Worm (Caenorhabditis elegans) whole organism, L4 larva: Measurements from ENCODE around the gene F47B7.2.

Experiments
- F26F4.8 ChIP-seq: fragments of 200-800 bp; sonication (Bioruptor generic); conservative IDR thresholded peaks from 2 replicates; pipeline ENCODE4 v1.3.6; 2022; ENCODE audit warnings: missing genetic modification characterization, missing compliant biosample characterization
- F37D6.2 ChIP-seq: sonication (generic microtip); optimal IDR thresholded peaks from 2 replicates; lab custom pipeline; 2016; ENCODE audit warnings: mild to moderate bottlenecking, missing genetic modification characterization, missing compliant biosample characterization
- F44E2.7 ChIP-seq: fragments of 200-800 bp; sonication (Bioruptor generic); IDR thresholded peaks from 2 replicates; pipeline ENCODE4 v2.1.2; 2022; ENCODE audit warnings: missing genetic modification characterization, missing compliant biosample characterization
- R02D3.7 ChIP-seq: fragments of 150-350 bp; sonication (generic microtip); optimal IDR thresholded peaks from 3 replicates; lab custom pipeline; 2014; ENCODE audit warnings: missing biosample characterization, missing genetic modification characterization
- T20F7.1 ChIP-seq: fragments of 200-800 bp; sonication (Bioruptor generic); optimal IDR thresholded peaks from 2 replicates; lab custom pipeline; 2018; ENCODE audit warnings: mild to moderate bottlenecking, missing genetic modification characterization, missing compliant biosample characterization
- Y105C5A.15 ChIP-seq: fragments of 200-800 bp; sonication (Bioruptor generic); IDR thresholded peaks from 2 replicates; pipeline ENCODE4 v1.3.6; 2022; ENCODE audit warnings: missing genetic modification characterization, missing compliant biosample characterization
- Y5F2A.4 ChIP-seq: fragments of 200-800 bp; sonication (Bioruptor generic); optimal IDR thresholded peaks from 2 replicates; lab custom pipeline; 2018; ENCODE audit warnings: mild to moderate bottlenecking, missing genetic modification characterization, missing compliant biosample characterization
- ama-1 ChIP-seq: fragments of 150-350 bp; optimal IDR thresholded peaks from 2 replicates; lab custom pipeline; 2014; ENCODE audit warnings: inconsistent platforms, mixed read lengths
- ceh-28 ChIP-seq: fragments of 150-350 bp; optimal IDR thresholded peaks from 2 replicates; lab custom pipeline; 2014; ENCODE audit warnings: missing biosample characterization, missing genetic modification reagents, missing genetic modification characterization
- ceh-62 ChIP-seq: sonication (generic microtip); optimal IDR thresholded peaks from 2 replicates; lab custom pipeline; 2017; ENCODE audit warnings: missing biosample characterization, missing genetic modification characterization
- ceh-82 ChIP-seq: sonication (generic microtip); optimal IDR thresholded peaks from 2 replicates; lab custom pipeline; 2017; ENCODE audit warnings: missing biosample characterization, missing genetic modification characterization
- ctbp-1 ChIP-seq: fragments of 200-800 bp; sonication (Bioruptor generic); IDR thresholded peaks from 2 replicates; pipeline ENCODE4 v1.3.6; 2022; ENCODE audit warnings: missing genetic modification reagents, missing genetic modification characterization, missing compliant biosample characterization
- daf-12 ChIP-seq: fragments of 150-350 bp; optimal IDR thresholded peaks from 2 replicates; lab custom pipeline; 2014; ENCODE audit warnings: missing biosample characterization, missing genetic modification reagents, missing genetic modification characterization
- daf-16 ChIP-seq, 3 experiments: sonication (generic microtip); optimal IDR thresholded peaks; 2 replicates each; lab custom pipeline; 2016 to 2017; ENCODE audit warnings: missing genetic modification characterization in 3 of 3, missing genetic modification reagents in 3 of 3, mild to moderate bottlenecking in 2 of 3, missing compliant biosample characterization in 2 of 3, missing biosample characterization in 1 of 3, moderate library complexity in 1 of 3
- daf-19 ChIP-seq: fragments of 200-800 bp; sonication (Bioruptor generic); conservative IDR thresholded peaks from 2 replicates; pipeline ENCODE4 v1.3.6; 2022; ENCODE audit warnings: missing genetic modification characterization, missing compliant biosample characterization
- dmd-6 ChIP-seq: fragments of 200-800 bp; sonication (Bioruptor generic); IDR thresholded peaks from 2 replicates; pipeline ENCODE4 v1.3.6; 2022; ENCODE audit warnings: missing genetic modification reagents, missing genetic modification characterization, missing compliant biosample characterization
- dmd-9 ChIP-seq: fragments of 200-800 bp; sonication (Bioruptor generic); IDR thresholded peaks from 2 replicates; pipeline ENCODE4 v1.3.6; 2022; ENCODE audit warnings: missing genetic modification reagents, missing genetic modification characterization, missing compliant biosample characterization
- dve-1 ChIP-seq: sonication (generic microtip); optimal IDR thresholded peaks from 2 replicates; lab custom pipeline; 2017; ENCODE audit warnings: antibody characterized with exemption, mild to moderate bottlenecking, missing genetic modification characterization, missing compliant biosample characterization; ENCODE audit not compliant: insufficient read depth
- fkh-10 ChIP-seq: fragments of 150-350 bp; optimal IDR thresholded peaks from 2 replicates; lab custom pipeline; 2014; ENCODE audit warnings: missing biosample characterization, missing genetic modification reagents, missing genetic modification characterization
- fos-1 ChIP-seq: fragments of 150-350 bp; optimal IDR thresholded peaks from 2 replicates; lab custom pipeline; 2014; ENCODE audit warnings: missing biosample characterization, missing genetic modification characterization
- gei-8 ChIP-seq: fragments of 200-800 bp; sonication (Bioruptor generic); optimal IDR thresholded peaks from 2 replicates; lab custom pipeline; 2018; ENCODE audit warnings: mild to moderate bottlenecking, missing genetic modification characterization, missing compliant biosample characterization
- hmg-1.1 ChIP-seq: fragments of 200-800 bp; sonication (Bioruptor generic); IDR thresholded peaks from 2 replicates; pipeline ENCODE4 v1.3.6; 2022; ENCODE audit warnings: missing genetic modification reagents, missing genetic modification characterization, missing compliant biosample characterization
- jun-1 ChIP-seq: fragments of 150-350 bp; optimal IDR thresholded peaks from 2 replicates; lab custom pipeline; 2014; ENCODE audit warnings: missing biosample characterization, missing genetic modification reagents, missing genetic modification characterization
- lin-1 ChIP-seq: fragments of 200-800 bp; sonication (Bioruptor generic); IDR thresholded peaks from 2 replicates; pipeline ENCODE4 v1.3.6; 2022; ENCODE audit warnings: missing genetic modification reagents, missing genetic modification characterization, missing compliant biosample characterization
- lin-13 ChIP-seq: fragments of 150-350 bp; optimal IDR thresholded peaks from 2 replicates; lab custom pipeline; 2014; ENCODE audit warnings: missing biosample characterization, missing genetic modification reagents, missing genetic modification characterization
- lin-15B ChIP-seq: fragments of 150-350 bp; sonication (generic microtip); optimal IDR thresholded peaks from 3 replicates; lab custom pipeline; 2014; ENCODE audit warnings: missing biosample characterization, missing genetic modification characterization
- lin-29 ChIP-seq: fragments of 200-800 bp; sonication (Bioruptor generic); IDR thresholded peaks from 2 replicates; pipeline ENCODE4 v1.3.6; 2022; ENCODE audit warnings: missing genetic modification reagents, missing genetic modification characterization, missing compliant biosample characterization
- lin-39 ChIP-seq: fragments of 150-350 bp; optimal IDR thresholded peaks from 2 replicates; lab custom pipeline; 2014; ENCODE audit warnings: missing biosample characterization, missing genetic modification reagents, missing genetic modification characterization
- lir-3 ChIP-seq: sonication (generic microtip); optimal IDR thresholded peaks from 2 replicates; lab custom pipeline; 2016; ENCODE audit warnings: mild to moderate bottlenecking, missing genetic modification characterization, missing compliant biosample characterization
- madf-9 ChIP-seq: fragments of 200-800 bp; sonication (Bioruptor generic); conservative IDR thresholded peaks from 2 replicates; pipeline ENCODE4 v1.3.6; 2022; ENCODE audit warnings: missing genetic modification reagents, missing genetic modification characterization, missing compliant biosample characterization
- mxl-2 ChIP-seq: fragments of 200-800 bp; sonication (Bioruptor generic); conservative IDR thresholded peaks from 2 replicates; pipeline ENCODE4 v1.3.6; 2022; ENCODE audit warnings: missing genetic modification reagents, missing genetic modification characterization, missing compliant biosample characterization
- mxl-3 ChIP-seq: fragments of 200-800 bp; sonication (Bioruptor generic); optimal IDR thresholded peaks from 2 replicates; lab custom pipeline; 2018; ENCODE audit warnings: mild to moderate bottlenecking, missing genetic modification characterization, missing compliant biosample characterization
- nhr-10 ChIP-seq: fragments of 150-350 bp; optimal IDR thresholded peaks from 2 replicates; lab custom pipeline; 2014; ENCODE audit warnings: missing biosample characterization, missing genetic modification characterization
- nhr-102 ChIP-seq: sonication (generic microtip); optimal IDR thresholded peaks from 2 replicates; lab custom pipeline; 2016; ENCODE audit warnings: mild to moderate bottlenecking, missing genetic modification characterization, moderate library complexity, missing compliant biosample characterization
- nhr-11 ChIP-seq: fragments of 150-350 bp; optimal IDR thresholded peaks from 2 replicates; lab custom pipeline; 2014; ENCODE audit warnings: missing biosample characterization, missing genetic modification characterization
- nhr-25 ChIP-seq: sonication (generic microtip); optimal IDR thresholded peaks from 2 replicates; lab custom pipeline; 2017; ENCODE audit warnings: missing genetic modification characterization, mild to moderate bottlenecking, missing compliant biosample characterization, antibody characterized with exemption, moderate library complexity, borderline replicate concordance; ENCODE audit not compliant: insufficient read depth
- nhr-76 ChIP-seq: fragments of 150-350 bp; optimal IDR thresholded peaks from 2 replicates; lab custom pipeline; 2014; ENCODE audit warnings: missing biosample characterization, missing genetic modification characterization
- pha-4 ChIP-seq, 2 experiments: fragments of 150-350 bp in 1 of 2; fragments of 200-800 bp in 1 of 2; sonication (Bioruptor generic) in 1 of 2; IDR thresholded peaks in 1 of 2; optimal IDR thresholded peaks in 1 of 2; 2 replicates each; pipeline versions ENCODE4 v1.3.6 to Lab custom; 2014 to 2022; ENCODE audit warnings: missing genetic modification characterization in 2 of 2, missing genetic modification reagents in 2 of 2, missing biosample characterization in 1 of 2, missing compliant biosample characterization in 1 of 2
- php-3 ChIP-seq: fragments of 200-800 bp; sonication (Bioruptor generic); IDR thresholded peaks from 2 replicates; pipeline ENCODE4 v1.3.6; 2022; ENCODE audit warnings: missing genetic modification reagents, missing genetic modification characterization, missing compliant biosample characterization
- pqm-1 ChIP-seq: sonication (generic microtip); optimal IDR thresholded peaks from 2 replicates; lab custom pipeline; 2017; ENCODE audit warnings: missing biosample characterization, missing genetic modification characterization
- sdz-12 ChIP-seq: fragments of 200-800 bp; sonication (Bioruptor generic); optimal IDR thresholded peaks from 2 replicates; lab custom pipeline; 2018; ENCODE audit warnings: mild to moderate bottlenecking, missing genetic modification characterization, missing compliant biosample characterization
- set-16 ChIP-seq: fragments of 200-800 bp; sonication (Bioruptor generic); IDR thresholded peaks from 2 replicates; pipeline ENCODE4 v1.3.6; 2022; ENCODE audit warnings: missing genetic modification reagents, missing genetic modification characterization, missing compliant biosample characterization
- spr-3 ChIP-seq: fragments of 200-800 bp; sonication (Bioruptor generic); optimal IDR thresholded peaks from 2 replicates; lab custom pipeline; 2018; ENCODE audit warnings: mild to moderate bottlenecking, missing genetic modification characterization, missing compliant biosample characterization
- tag-97 ChIP-seq: fragments of 200-800 bp; sonication (Bioruptor generic); IDR thresholded peaks from 2 replicates; pipeline ENCODE4 v1.3.6; 2022; ENCODE audit warnings: missing genetic modification characterization, missing compliant biosample characterization
- unc-130 ChIP-seq: sonication (generic microtip); optimal IDR thresholded peaks from 2 replicates; lab custom pipeline; 2016; ENCODE audit warnings: missing genetic modification reagents, missing genetic modification characterization, missing compliant biosample characterization
- zfp-3 ChIP-seq: fragments of 200-800 bp; sonication (Bioruptor generic); conservative IDR thresholded peaks from 2 replicates; pipeline ENCODE4 v1.3.6; 2022; ENCODE audit warnings: missing genetic modification reagents, missing genetic modification characterization, missing compliant biosample characterization

F47B7.2 gene

ce11 chrX:3824443-3824842, 51.9 kb downstream of the F47B7.2 start (continued):
- TF ChIP-seq lir-3 (tag; lab: Kevin White, UChicago), result no peak
- TF ChIP-seq madf-9 (GFP tag; lab: Robert Waterston, UW), result peak; percentile 71; the same call in 1 of the 2 replicates
- no peak for TF ChIP-seq jun-1 (tag; lab: Kevin White, UChicago)
- TF ChIP-seq hmg-1.1 (GFP tag; lab: Robert Waterston, UW), result no peak
- no peak for TF ChIP-seq F26F4.8 (GFP tag; lab: Robert Waterston, UW)
- 0 out of 2 replicates have a peak, but pooled peaks have one; percentile 21 for TF ChIP-seq mxl-2
- TF ChIP-seq pha-4 (GFP tag; IDR thresholded peaks at IDR 0.05; lab: Robert Waterston, UW), result peak; percentile 13
- no peak for TF ChIP-seq pha-4 (tag; optimal IDR thresholded peaks at IDR 0.05; lab: Kevin White, UChicago)
- TF ChIP-seq Y5F2A.4, result no peak
- TF ChIP-seq php-3 (GFP tag; lab: Robert Waterston, UW), result no peak
- TF ChIP-seq F44E2.7 (GFP tag; lab: Robert Waterston, UW), result no peak
- TF ChIP-seq spr-3, result no peak
- no peak for TF ChIP-seq ceh-62 (tag; lab: Kevin White, UChicago)
- no peak for TF ChIP-seq fos-1 (tag; lab: Kevin White, UChicago)
- TF ChIP-seq lin-39, result no peak
- no peak for TF ChIP-seq daf-16 (GFP tag; optimal IDR thresholded peaks at IDR 0.05; lab: Kevin White, UChicago)
- no peak for TF ChIP-seq daf-16 (tag; optimal IDR thresholded peaks at IDR 0.05; lab: Kevin White, UChicago)
- TF ChIP-seq mxl-3 (GFP tag; lab: Kevin White, UChicago), result peak; percentile 83
- TF ChIP-seq dve-1, result no peak
- no peak for TF ChIP-seq lin-15B (tag; lab: Kevin White, UChicago)
- TF ChIP-seq nhr-25 (tag; lab: Kevin White, UChicago), result no peak
- TF ChIP-seq daf-19 (GFP tag; lab: Robert Waterston, UW), result no peak
- TF ChIP-seq nhr-102 (tag; lab: Kevin White, UChicago), result no peak
- no peak for TF ChIP-seq sdz-12 (GFP tag; lab: Kevin White, UChicago)
- no peak for TF ChIP-seq lin-1
- no peak for TF ChIP-seq lin-13
- no peak for TF ChIP-seq nhr-76 (tag; lab: Kevin White, UChicago)
- peak; percentile 74 for TF ChIP-seq set-16 (GFP tag; lab: Robert Waterston, UW)
- no peak for TF ChIP-seq F37D6.2
- no peak for TF ChIP-seq ceh-82 (tag; lab: Kevin White, UChicago)
- TF ChIP-seq gei-8 (GFP tag; lab: Kevin White, UChicago), result no peak
- TF ChIP-seq ceh-28 (tag; lab: Kevin White, UChicago), result no peak
- TF ChIP-seq nhr-10, result no peak

ce11 chrX:3824907-3825689, 52.5 kb downstream of the F47B7.2 start:
- no peak for TF ChIP-seq lin-1
- TF ChIP-seq T20F7.1 (GFP tag; lab: Kevin White, UChicago), result peak; percentile 30
- no peak for TF ChIP-seq R02D3.7 (tag; lab: Kevin White, UChicago)
- TF ChIP-seq F44E2.7 (GFP tag; lab: Robert Waterston, UW), result no peak
- peak; percentile 50 for TF ChIP-seq dve-1
- no peak for TF ChIP-seq daf-12 (tag; lab: Kevin White, UChicago)
- no peak for TF ChIP-seq nhr-11 (tag; lab: Kevin White, UChicago)
- TF ChIP-seq F37D6.2, result no peak
- no peak for TF ChIP-seq nhr-76 (tag; lab: Kevin White, UChicago)
- no peak for TF ChIP-seq zfp-3 (GFP tag; lab: Robert Waterston, UW)
- TF ChIP-seq fkh-10 (GFP tag; lab: Kevin White, UChicago), result no peak
- no peak for TF ChIP-seq dmd-9 (GFP tag; lab: Robert Waterston, UW)
- no peak for TF ChIP-seq unc-130 (GFP tag; lab: Kevin White, UChicago)
- TF ChIP-seq ama-1, result no peak
- no peak for TF ChIP-seq ctbp-1
- TF ChIP-seq lir-3 (tag; lab: Kevin White, UChicago), result no peak
- peak; percentile 73 for TF ChIP-seq dmd-6 (GFP tag; lab: Robert Waterston, UW)
- no peak for TF ChIP-seq ceh-62 (tag; lab: Kevin White, UChicago)
- TF ChIP-seq lin-29 (GFP tag; lab: Robert Waterston, UW), result no peak
- no peak for TF ChIP-seq tag-97
- no peak for TF ChIP-seq spr-3
- TF ChIP-seq pqm-1 (tag; lab: Kevin White, UChicago), result peak; percentile 63
- TF ChIP-seq lin-15B (tag; lab: Kevin White, UChicago), result no peak
- TF ChIP-seq daf-16 (GFP tag; optimal IDR thresholded peaks at IDR 0.05; lab: Kevin White, UChicago), result no peak
- peak; percentile 49 for TF ChIP-seq daf-16 (tag; optimal IDR thresholded peaks at IDR 0.05; lab: Kevin White, UChicago)
- TF ChIP-seq Y105C5A.15 (GFP tag; lab: Robert Waterston, UW), result no peak
- no peak for TF ChIP-seq daf-19 (GFP tag; lab: Robert Waterston, UW)
